Fruit fly (Drosophila melanogaster): ENCODE measurements around the gene ndl.

DNA sequence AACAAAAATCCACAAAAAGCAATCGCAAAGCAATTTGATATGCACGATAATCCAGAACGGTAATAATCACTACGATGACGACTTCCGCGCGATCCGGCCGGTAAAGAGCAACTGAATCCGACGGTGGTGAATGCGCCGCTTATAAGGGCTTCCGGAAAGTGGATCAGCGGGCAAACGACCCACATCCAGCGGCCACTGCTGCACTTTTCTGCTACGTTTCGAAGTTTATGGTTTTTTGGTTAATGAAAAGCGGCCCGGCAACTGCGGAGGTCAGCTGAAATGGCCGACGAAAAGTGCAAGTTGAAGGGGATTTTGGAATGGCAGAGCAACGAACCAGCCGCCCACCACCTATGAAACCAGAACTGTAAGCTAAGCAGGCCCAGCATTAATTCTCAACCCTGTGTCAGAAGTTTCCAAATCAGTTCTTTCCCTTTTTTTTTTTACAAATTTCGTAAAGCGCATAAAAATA, at the start of gene ndl, which contains the start of gene Rexo5:
- TF ChIP-seq ss (GFP tag; optimal IDR thresholded peaks at IDR 0.05) (no peak), Eip78C (GFP tag) (no peak)

All from whole organism, prepupa.